Worm (Caenorhabditis elegans) whole organism, L1 larva: ENCODE measurements around the gene ddb-1.

Experiments used
- ama-1 ChIP-seq: fragments of 150-350 bp; optimal IDR thresholded peaks from 2 replicates; lab custom pipeline; 2014
- ceh-63 ChIP-seq: fragments of 200-800 bp; sonication (Bioruptor generic); optimal IDR thresholded peaks from 2 replicates; lab custom pipeline; 2018; ENCODE audit warnings: mild to moderate bottlenecking, missing genetic modification characterization, missing compliant biosample characterization
- ceh-8 ChIP-seq: fragments of 200-800 bp; sonication (Bioruptor generic); optimal IDR thresholded peaks from 2 replicates; lab custom pipeline; 2018; ENCODE audit warnings: mild to moderate bottlenecking, missing genetic modification characterization, moderate library complexity, missing compliant biosample characterization
- dpl-1 ChIP-seq, 3 experiments: fragments of 150-350 bp in 2 of 3; sonication (generic microtip) in 1 of 3; optimal IDR thresholded peaks; 2 replicates each; lab custom pipeline; 2014 to 2017; ENCODE audit warnings: missing biosample characterization in 3 of 3, missing genetic modification characterization in 3 of 3, missing genetic modification reagents in 3 of 3
- fkh-10 ChIP-seq: sonication (generic microtip); optimal IDR thresholded peaks from 2 replicates; lab custom pipeline; 2017; ENCODE audit warnings: missing biosample characterization, missing genetic modification reagents, missing genetic modification characterization
- lin-39 ChIP-seq: fragments of 150-350 bp; optimal IDR thresholded peaks from 2 replicates; lab custom pipeline; 2014; ENCODE audit warnings: missing biosample characterization, missing genetic modification reagents, missing genetic modification characterization
- nhr-12 ChIP-seq: sonication (generic microtip); optimal IDR thresholded peaks from 2 replicates; lab custom pipeline; 2017; ENCODE audit warnings: missing biosample characterization, missing genetic modification characterization
- nhr-20 ChIP-seq: sonication (generic microtip); optimal IDR thresholded peaks from 2 replicates; lab custom pipeline; 2016; ENCODE audit warnings: mild to moderate bottlenecking, missing genetic modification characterization, missing compliant biosample characterization
- nhr-77 ChIP-seq: fragments of 150-350 bp; optimal IDR thresholded peaks from 2 replicates; lab custom pipeline; 2014; ENCODE audit warnings: missing biosample characterization, missing genetic modification characterization
- pag-3 ChIP-seq: sonication (generic microtip); optimal IDR thresholded peaks from 2 replicates; lab custom pipeline; 2017; ENCODE audit warnings: missing genetic modification characterization, mild to moderate bottlenecking, missing compliant biosample characterization, antibody characterized with exemption, borderline replicate concordance; ENCODE audit not compliant: insufficient read depth
- pqm-1 ChIP-seq: sonication (generic microtip); optimal IDR thresholded peaks from 3 replicates; lab custom pipeline; 2017; ENCODE audit warnings: missing biosample characterization, missing genetic modification characterization
- unc-130 ChIP-seq: fragments of 150-350 bp; optimal IDR thresholded peaks from 2 replicates; lab custom pipeline; 2017; ENCODE audit warnings: missing biosample characterization, missing genetic modification characterization, inconsistent platforms
- unc-86 ChIP-seq: sonication (generic microtip); optimal IDR thresholded peaks from 2 replicates; lab custom pipeline; 2016; ENCODE audit warnings: missing genetic modification characterization, missing compliant biosample characterization
- unc-98 ChIP-seq: fragments of 200-800 bp; sonication (Bioruptor generic); IDR thresholded peaks from 2 replicates; pipeline ENCODE4 v1.3.6; 2022; ENCODE audit warnings: missing genetic modification characterization, missing compliant biosample characterization

ce11 chrIV:12127838-12128237 lies 6.9 kb upstream of the ddb-1 start:
- TF ChIP-seq ceh-8 (GFP tag; lab: Kevin White, UChicago): no peak
- no peak for TF ChIP-seq unc-130 (tag; lab: Kevin White, UChicago)
- no peak for TF ChIP-seq ceh-63
- no peak for TF ChIP-seq nhr-77
- TF ChIP-seq lin-39: no peak
- no peak for TF ChIP-seq pag-3 (tag; lab: Kevin White, UChicago)
- no peak for TF ChIP-seq unc-98
- no peak for TF ChIP-seq nhr-12 (tag; lab: Kevin White, UChicago)
- no peak for TF ChIP-seq nhr-20
- TF ChIP-seq ama-1 (lab: Kevin White, UChicago): no peak
- TF ChIP-seq pqm-1 (tag; lab: Kevin White, UChicago): no peak
- no peak for TF ChIP-seq unc-86 (tag; lab: Kevin White, UChicago)
- TF ChIP-seq dpl-1 (GFP tag; optimal IDR thresholded peaks at IDR 0.05; lab: Kevin White, UChicago): no peak
- TF ChIP-seq fkh-10: no peak
